Worm (Caenorhabditis elegans) whole organism, L1 larva: ENCODE results near the gene srw-20.

ENCODE experiments used
- C34B4.2 ChIP-seq: sonication (generic microtip); optimal IDR thresholded peaks from 2 replicates; lab custom pipeline; 2017; ENCODE audit warnings: mild to moderate bottlenecking, missing genetic modification characterization, missing compliant biosample characterization
- ceh-82 ChIP-seq, 3 experiments: fragments of 150-350 bp in 1 of 3; sonication (generic microtip) in 2 of 3; optimal IDR thresholded peaks; 2 replicates each; lab custom pipeline; 2014 to 2017; ENCODE audit warnings: missing biosample characterization in 3 of 3, missing genetic modification characterization in 3 of 3
- fkh-10 ChIP-seq: sonication (generic microtip); optimal IDR thresholded peaks from 2 replicates; lab custom pipeline; 2017; ENCODE audit warnings: missing biosample characterization, missing genetic modification reagents, missing genetic modification characterization
- hlh-17 ChIP-seq: fragments of 200-800 bp; sonication (Bioruptor generic); optimal IDR thresholded peaks from 2 replicates; lab custom pipeline; 2018; ENCODE audit warnings: missing genetic modification characterization, mild to moderate bottlenecking, missing compliant biosample characterization, moderate library complexity, borderline replicate concordance
- jun-1 ChIP-seq: fragments of 150-350 bp; optimal IDR thresholded peaks from 2 replicates; lab custom pipeline; 2014; ENCODE audit warnings: missing biosample characterization, missing genetic modification reagents, missing genetic modification characterization
- lin-39 ChIP-seq: fragments of 150-350 bp; optimal IDR thresholded peaks from 2 replicates; lab custom pipeline; 2014; ENCODE audit warnings: missing biosample characterization, missing genetic modification reagents, missing genetic modification characterization
- nhr-71 ChIP-seq: sonication (generic microtip); optimal IDR thresholded peaks from 2 replicates; lab custom pipeline; 2016; ENCODE audit warnings: mild to moderate bottlenecking, missing genetic modification characterization, moderate library complexity, missing compliant biosample characterization
- nhr-85 ChIP-seq: sonication (generic microtip); peaks from one replicate; lab custom pipeline; 2016; ENCODE audit warnings: missing genetic modification characterization, inconsistent platforms, missing compliant biosample characterization
- nhr-90 ChIP-seq: sonication (generic microtip); optimal IDR thresholded peaks from 2 replicates; lab custom pipeline; 2016; ENCODE audit warnings: mild to moderate bottlenecking, missing genetic modification characterization, missing compliant biosample characterization; ENCODE audit not compliant: poor library complexity
- tbx-2 ChIP-seq: sonication (generic microtip); optimal IDR thresholded peaks from 2 replicates; lab custom pipeline; 2016; ENCODE audit warnings: missing genetic modification characterization, missing compliant biosample characterization
- unc-98 ChIP-seq: fragments of 200-800 bp; sonication (Bioruptor generic); IDR thresholded peaks from 2 replicates; pipeline ENCODE4 v1.3.6; 2022; ENCODE audit warnings: missing genetic modification characterization, missing compliant biosample characterization
- ztf-11 ChIP-seq, 2 experiments: sonication (generic microtip); optimal IDR thresholded peaks; 2 replicates each; lab custom pipeline; 2016 to 2017; ENCODE audit warnings: missing genetic modification characterization in 2 of 2, missing biosample characterization in 1 of 2, missing compliant biosample characterization in 1 of 2
- ztf-4 ChIP-seq: fragments of 150-350 bp; optimal IDR thresholded peaks from 2 replicates; lab custom pipeline; 2014; ENCODE audit warnings: missing biosample characterization, missing genetic modification characterization

DNA sequence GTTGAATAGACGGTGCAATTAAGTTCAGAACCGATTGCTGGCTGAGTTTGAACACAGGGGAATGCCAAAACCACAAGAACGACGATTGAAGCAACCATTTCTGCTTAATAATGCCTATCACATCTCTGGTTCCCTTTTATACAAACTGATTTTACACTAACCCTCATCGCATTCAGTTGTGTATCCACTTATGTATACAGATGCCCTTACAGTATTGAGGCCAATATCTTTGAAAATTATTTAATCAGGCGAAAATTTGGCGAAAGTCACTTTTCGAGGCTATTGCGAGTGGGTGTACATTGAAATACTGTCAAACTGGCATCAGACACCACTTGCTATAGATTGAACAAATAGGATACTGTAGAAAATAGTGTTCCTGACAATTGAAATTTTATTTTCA, 19.0 kb upstream of the srw-20 start, which contains the start of the genes ZK218.3 and ZK218.4:
- TF ChIP-seq ceh-82 (tag; optimal IDR thresholded peaks at IDR 0.05; lab: Kevin White, UChicago) (no peak), jun-1 (tag; lab: Kevin White, UChicago) (no peak), C34B4.2 (tag; lab: Kevin White, UChicago) (no peak), tbx-2 (tag; lab: Kevin White, UChicago) (no peak), nhr-90 (tag; lab: Kevin White, UChicago) (no peak), hlh-17 (GFP tag; lab: Kevin White, UChicago) (no peak), fkh-10 (GFP tag; lab: Kevin White, UChicago) (no peak), lin-39 (tag; lab: Kevin White, UChicago) (no peak), ztf-4 (tag; lab: Kevin White, UChicago) (no peak), unc-98 (GFP tag; lab: Robert Waterston, UW) (no peak), nhr-85 (tag; lab: Kevin White, UChicago) (no peak), nhr-71 (tag; lab: Kevin White, UChicago) (no peak), ztf-11 (tag; optimal IDR thresholded peaks at IDR 0.05; lab: Kevin White, UChicago) (no peak)
